Fruit fly (Drosophila melanogaster) whole organism, pupa: ENCODE data around the gene cbt.

Source experiments
- CG10348 ChIP-seq: fragments of 200-800 bp; sonication (Bioruptor generic); IDR thresholded peaks from 2 replicates; pipeline ENCODE4 v1.3.6; 2022; ENCODE audit warnings: missing biosample characterization, missing genetic modification characterization
- CG12605 ChIP-seq: fragments of 200-800 bp; sonication (Bioruptor generic); IDR thresholded peaks from 2 replicates; pipeline ENCODE4 v1.3.6; 2022; ENCODE audit warnings: missing biosample characterization, missing genetic modification characterization
- CG13204 ChIP-seq: fragments of 200-800 bp; sonication (Bioruptor generic); optimal IDR thresholded peaks from 2 replicates; lab custom pipeline; 2018; ENCODE audit warnings: missing biosample characterization, mild to moderate bottlenecking, missing genetic modification characterization, moderate library complexity
- CG14655 ChIP-seq: fragments of 200-800 bp; sonication (Bioruptor generic); optimal IDR thresholded peaks from 3 replicates; lab custom pipeline; 2017; ENCODE audit warnings: mild to moderate bottlenecking, missing biosample characterization, missing genetic modification reagents, missing genetic modification characterization
- CG15710 ChIP-seq: fragments of 200-800 bp; sonication (Bioruptor generic); optimal IDR thresholded peaks from 2 replicates; lab custom pipeline; 2018; ENCODE audit warnings: missing biosample characterization, mild to moderate bottlenecking, missing genetic modification characterization, moderate library complexity
- CG17806 ChIP-seq: fragments of 200-800 bp; sonication (Bioruptor generic); optimal IDR thresholded peaks from 2 replicates; lab custom pipeline; 2018; ENCODE audit warnings: missing biosample characterization, mild to moderate bottlenecking, missing genetic modification characterization, moderate library complexity
- CG32121 ChIP-seq: fragments of 200-800 bp; sonication (Bioruptor generic); IDR thresholded peaks from 2 replicates; pipeline ENCODE4 v1.3.6; 2022; ENCODE audit warnings: missing biosample characterization, missing genetic modification characterization
- CG34367 ChIP-seq: fragments of 200-800 bp; sonication (Bioruptor generic); optimal IDR thresholded peaks from 2 replicates; lab custom pipeline; 2018; ENCODE audit warnings: missing biosample characterization, mild to moderate bottlenecking, missing genetic modification characterization
- CG4496 ChIP-seq: fragments of 200-800 bp; sonication (Bioruptor generic); IDR thresholded peaks from 3 replicates; pipeline ENCODE4 v1.3.6; 2022; ENCODE audit warnings: missing biosample characterization, missing genetic modification characterization
- CG8159 ChIP-seq: fragments of 200-800 bp; sonication (Bioruptor generic); optimal IDR thresholded peaks from 3 replicates; lab custom pipeline; 2018; ENCODE audit warnings: missing biosample characterization, mild to moderate bottlenecking, missing genetic modification characterization, moderate library complexity
- CG8301 ChIP-seq: fragments of 200-800 bp; sonication (Bioruptor generic); optimal IDR thresholded peaks from 2 replicates; lab custom pipeline; 2018; ENCODE audit warnings: missing biosample characterization, mild to moderate bottlenecking, missing genetic modification characterization
- CG9948 ChIP-seq: fragments of 200-800 bp; sonication (Bioruptor generic); optimal IDR thresholded peaks from 2 replicates; lab custom pipeline; 2018; ENCODE audit warnings: missing biosample characterization, mild to moderate bottlenecking, missing genetic modification characterization, moderate library complexity
- D1 ChIP-seq: fragments of 200-800 bp; sonication (Bioruptor generic); optimal IDR thresholded peaks from 2 replicates; lab custom pipeline; 2018; ENCODE audit warnings: missing biosample characterization, mild to moderate bottlenecking, missing genetic modification characterization, moderate library complexity
- EcR ChIP-seq: fragments of 200-800 bp; sonication (Bioruptor generic); optimal IDR thresholded peaks from 3 replicates; lab custom pipeline; 2019; ENCODE audit warnings: missing biosample characterization, missing genetic modification characterization, mild to moderate bottlenecking, moderate library complexity, missing genetic modification reagents
- Ets98B ChIP-seq: fragments of 200-800 bp; sonication (Bioruptor generic); IDR thresholded peaks from 2 replicates; pipeline ENCODE4 v1.3.6; 2022; ENCODE audit warnings: missing biosample characterization, missing genetic modification characterization
- Pif1A ChIP-seq: fragments of 200-800 bp; sonication (Bioruptor generic); optimal IDR thresholded peaks from 3 replicates; lab custom pipeline; 2016; ENCODE audit warnings: missing biosample characterization, missing genetic modification characterization
- Pif1B ChIP-seq: fragments of 200-800 bp; sonication (Bioruptor generic); optimal IDR thresholded peaks from 3 replicates; lab custom pipeline; 2016; ENCODE audit warnings: missing biosample characterization, missing genetic modification characterization
- Snoo ChIP-seq: fragments of 200-800 bp; sonication (Bioruptor generic); optimal IDR thresholded peaks from 3 replicates; lab custom pipeline; 2017; ENCODE audit warnings: missing biosample characterization, mild to moderate bottlenecking, missing genetic modification characterization, inconsistent platforms
- fd96Ca ChIP-seq: fragments of 200-800 bp; sonication (Bioruptor generic); IDR thresholded peaks from 3 replicates; pipeline ENCODE4 v1.3.6; 2022; ENCODE audit warnings: missing biosample characterization, missing genetic modification characterization
- gl ChIP-seq: fragments of 200-800 bp; sonication (Bioruptor generic); optimal IDR thresholded peaks from 2 replicates; lab custom pipeline; 2018; ENCODE audit warnings: missing biosample characterization, mild to moderate bottlenecking, missing genetic modification characterization
- rn ChIP-seq: fragments of 200-800 bp; sonication (Bioruptor generic); IDR thresholded peaks from 2 replicates; pipeline ENCODE4 v1.3.6; 2022; ENCODE audit warnings: missing biosample characterization, missing genetic modification characterization

Gene cbt

DNA sequence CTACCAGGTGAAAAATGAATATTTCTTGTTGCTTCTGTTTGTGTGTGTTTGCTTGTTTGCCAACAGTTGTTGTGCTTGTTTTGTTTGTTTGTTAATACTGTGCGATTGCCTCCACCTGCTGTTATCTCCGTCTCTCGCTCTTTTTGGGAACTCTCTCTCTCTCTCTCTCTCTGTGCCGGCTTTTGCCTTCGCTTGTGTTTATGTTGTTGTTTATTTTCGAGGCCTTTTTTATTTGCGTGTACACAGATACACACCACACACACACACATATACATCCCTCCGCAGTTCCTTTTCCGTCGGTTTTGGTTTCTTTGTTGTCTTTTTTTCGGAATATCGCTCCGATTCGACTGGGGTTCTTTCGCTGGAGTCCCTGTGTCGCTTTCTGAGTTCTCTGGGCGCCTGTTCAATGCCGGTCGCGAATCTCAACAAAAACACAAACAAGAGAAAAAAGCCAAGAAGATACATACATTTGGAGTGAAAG lies 31.1 kb upstream of the cbt start:
- TF ChIP-seq EcR (peak; percentile 80), rn (GFP tag; lab: Robert Waterston, UW) (no peak), Snoo (tag; lab: Kevin White, UChicago) (peak; percentile 85), Pif1A (GFP tag; lab: Kevin White, UChicago) (peak; percentile 68), Ets98B (peak; percentile 57), CG13204 (peak; percentile 94), fd96Ca (GFP tag; lab: Robert Waterston, UW) (peak; percentile 73), D1 (peak; percentile 40), CG8159 (tag; lab: Kevin White, UChicago) (peak; percentile 89), Pif1B (GFP tag; lab: Kevin White, UChicago) (peak; percentile 79), CG34367 (peak; percentile 73), CG8301 (tag; lab: Kevin White, UChicago) (peak; percentile 65), CG12605 (GFP tag; lab: Robert Waterston, UW) (peak; percentile 70), CG15710 (tag; lab: Kevin White, UChicago) (peak; percentile 80), CG4496 (GFP tag; lab: Robert Waterston, UW) (peak; percentile 77), CG14655 (GFP tag; lab: Kevin White, UChicago) (peak; percentile 82), CG9948 (tag; lab: Kevin White, UChicago) (peak; percentile 72), gl (tag; lab: Kevin White, UChicago) (peak; percentile 97), CG17806 (tag; lab: Kevin White, UChicago) (peak; percentile 78), CG10348 (GFP tag; lab: Robert Waterston, UW) (no peak), CG32121 (GFP tag; lab: Robert Waterston, UW) (no peak)

DNA sequence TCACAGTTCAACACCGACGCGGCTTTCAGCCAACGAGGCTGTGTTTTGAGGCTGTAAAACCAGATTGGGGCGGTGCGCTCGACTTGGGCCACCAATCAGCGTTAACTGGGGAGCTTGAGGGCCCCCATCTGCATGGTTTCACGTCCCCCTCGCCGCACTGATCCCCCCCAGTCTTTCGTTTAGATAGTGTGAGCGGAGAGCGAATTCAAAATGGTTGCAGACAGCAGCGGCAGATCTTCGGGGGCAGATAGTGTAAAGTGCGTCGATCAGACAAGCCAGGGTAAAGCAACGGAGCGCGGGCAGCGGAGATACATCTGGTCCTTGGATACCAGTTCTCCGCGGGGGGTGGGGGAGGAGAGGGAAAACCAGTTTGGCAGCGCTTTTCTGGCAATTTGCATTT lies 27.7 kb upstream of the cbt start:
- peak; percentile 37 for TF ChIP-seq gl (tag; lab: Kevin White, UChicago)
- TF ChIP-seq CG9948 (tag; lab: Kevin White, UChicago): no peak
- TF ChIP-seq Ets98B: peak; percentile 31; the same call in 1 of the 2 replicates
- TF ChIP-seq fd96Ca (GFP tag; lab: Robert Waterston, UW): peak; percentile 51; the same call in 1 of the 3 replicates
- no peak for TF ChIP-seq CG17806 (tag; lab: Kevin White, UChicago)
- TF ChIP-seq CG8159 (tag; lab: Kevin White, UChicago): no peak
- TF ChIP-seq EcR: peak; percentile 52
- no peak for TF ChIP-seq CG15710 (tag; lab: Kevin White, UChicago)
- no peak for TF ChIP-seq D1
- no peak for TF ChIP-seq CG34367
- peak; percentile 61; the same call in 1 of the 3 replicates for TF ChIP-seq CG4496 (GFP tag; lab: Robert Waterston, UW)
- TF ChIP-seq CG13204: peak; percentile 11
- TF ChIP-seq CG10348 (GFP tag; lab: Robert Waterston, UW): no peak
- no peak for TF ChIP-seq Snoo (tag; lab: Kevin White, UChicago)
- TF ChIP-seq CG14655 (GFP tag; lab: Kevin White, UChicago): no peak
- peak; percentile 18; the same call in 1 of the 2 replicates for TF ChIP-seq CG32121 (GFP tag; lab: Robert Waterston, UW)
- TF ChIP-seq rn (GFP tag; lab: Robert Waterston, UW): no peak
- no peak for TF ChIP-seq CG8301 (tag; lab: Kevin White, UChicago)
- 0 out of 2 replicates have a peak, but pooled peaks have one; percentile 31 for TF ChIP-seq CG12605 (GFP tag; lab: Robert Waterston, UW)
- no peak for TF ChIP-seq Pif1A (GFP tag; lab: Kevin White, UChicago)
- TF ChIP-seq Pif1B (GFP tag; lab: Kevin White, UChicago): no peak

DNA sequence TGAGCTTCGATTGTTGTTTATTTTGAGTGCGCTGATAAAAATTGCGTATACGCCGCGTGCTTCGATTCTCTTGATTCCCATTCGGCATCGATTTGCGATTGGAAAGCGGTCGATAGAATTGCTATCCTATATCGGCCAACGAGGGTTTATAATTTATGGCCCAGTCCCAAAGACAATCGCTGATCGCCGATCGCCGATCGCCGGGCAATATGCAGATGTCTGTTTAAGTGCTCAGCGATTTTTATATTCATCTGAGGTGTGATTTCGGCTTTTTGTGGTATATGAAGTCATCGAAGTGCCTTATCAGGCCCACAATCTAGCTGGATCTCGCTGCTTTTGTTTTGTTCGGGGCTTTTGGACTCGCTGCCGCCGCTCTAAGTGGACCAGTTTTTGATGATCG lies 27.0 kb upstream of the cbt start:
- TF ChIP-seq Pif1A (GFP tag; lab: Kevin White, UChicago): no peak
- TF ChIP-seq CG10348 (GFP tag; lab: Robert Waterston, UW): no peak
- no peak for TF ChIP-seq Pif1B (GFP tag; lab: Kevin White, UChicago)
- TF ChIP-seq gl (tag; lab: Kevin White, UChicago): no peak
- TF ChIP-seq CG9948 (tag; lab: Kevin White, UChicago): no peak
- TF ChIP-seq CG8159 (tag; lab: Kevin White, UChicago): no peak
- no peak for TF ChIP-seq fd96Ca (GFP tag; lab: Robert Waterston, UW)
- TF ChIP-seq Ets98B: no peak
- TF ChIP-seq D1: no peak
- no peak for TF ChIP-seq CG15710 (tag; lab: Kevin White, UChicago)
- TF ChIP-seq CG4496 (GFP tag; lab: Robert Waterston, UW): no peak
- no peak for TF ChIP-seq CG34367
- TF ChIP-seq CG32121 (GFP tag; lab: Robert Waterston, UW): no peak
- no peak for TF ChIP-seq rn (GFP tag; lab: Robert Waterston, UW)
- TF ChIP-seq CG8301 (tag; lab: Kevin White, UChicago): no peak
- TF ChIP-seq CG13204: no peak
- TF ChIP-seq Snoo (tag; lab: Kevin White, UChicago): no peak

DNA sequence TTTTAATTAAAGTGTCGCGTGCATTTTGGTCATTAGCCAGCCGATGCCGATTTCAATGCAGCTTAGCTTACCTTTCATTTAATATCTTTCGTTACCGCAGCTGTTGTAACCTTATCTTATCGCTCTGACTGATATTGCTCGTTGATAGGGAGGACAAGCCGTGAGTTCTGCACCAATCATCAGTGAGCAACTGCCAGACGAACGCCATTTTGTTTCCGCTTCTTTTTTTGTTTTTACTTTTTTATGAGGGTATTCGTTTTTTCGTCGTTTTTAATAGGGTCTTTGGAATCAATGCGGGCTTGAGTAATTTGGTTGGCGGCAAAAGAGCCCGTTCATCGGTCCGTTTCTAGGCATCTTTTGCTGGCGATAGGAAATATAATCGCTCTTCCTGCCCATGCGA lies 25.5 kb upstream of the cbt start:
- no peak for TF ChIP-seq CG4496 (GFP tag; lab: Robert Waterston, UW)
- TF ChIP-seq Ets98B: no peak
- no peak for TF ChIP-seq CG32121 (GFP tag; lab: Robert Waterston, UW)
- no peak for TF ChIP-seq fd96Ca (GFP tag; lab: Robert Waterston, UW)
- TF ChIP-seq D1: no peak
- TF ChIP-seq CG14655 (GFP tag; lab: Kevin White, UChicago): no peak
- TF ChIP-seq CG34367: no peak
- TF ChIP-seq CG9948 (tag; lab: Kevin White, UChicago): no peak
- TF ChIP-seq CG17806 (tag; lab: Kevin White, UChicago): no peak
- no peak for TF ChIP-seq gl (tag; lab: Kevin White, UChicago)
- TF ChIP-seq CG8159 (tag; lab: Kevin White, UChicago): no peak
- TF ChIP-seq CG8301 (tag; lab: Kevin White, UChicago): no peak
- no peak for TF ChIP-seq Snoo (tag; lab: Kevin White, UChicago)
- TF ChIP-seq CG13204: no peak
- TF ChIP-seq rn (GFP tag; lab: Robert Waterston, UW): no peak
- no peak for TF ChIP-seq CG15710 (tag; lab: Kevin White, UChicago)
- no peak for TF ChIP-seq Pif1A (GFP tag; lab: Kevin White, UChicago)
- no peak for TF ChIP-seq EcR
- TF ChIP-seq CG12605 (GFP tag; lab: Robert Waterston, UW): no peak
- TF ChIP-seq, all 21 proteins: peak for 0

DNA sequence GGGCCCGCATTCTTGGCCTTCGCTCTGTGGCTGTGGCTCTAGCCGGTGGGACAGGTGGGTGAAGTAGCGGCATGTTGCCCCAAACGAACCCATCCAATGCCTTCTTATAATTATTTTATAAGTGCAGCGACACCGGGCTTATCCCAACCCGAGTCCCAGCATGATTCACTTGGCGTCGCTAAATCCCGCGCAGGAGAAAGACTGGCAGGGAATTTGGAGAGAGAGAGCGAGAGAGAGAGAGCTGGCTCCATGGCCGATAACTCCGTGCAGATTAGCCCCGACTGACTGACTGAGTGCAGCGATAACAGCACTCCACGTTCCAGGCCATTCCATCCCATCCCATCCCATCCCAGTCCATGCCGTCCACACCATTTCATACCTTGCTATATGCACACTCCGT lies 22.1 kb upstream of the cbt start:
- TF ChIP-seq rn (GFP tag; lab: Robert Waterston, UW): no peak
- no peak for TF ChIP-seq CG9948 (tag; lab: Kevin White, UChicago)
- TF ChIP-seq CG34367: no peak
- peak; percentile 53 for TF ChIP-seq EcR
